Worm (Caenorhabditis elegans) whole organism, L4 larva: ENCODE data around the gene sup-26.
A peak's percentile ranks its signal among the peaks of the same experiment; 100 is the strongest.

Experiments
- D1046.2 ChIP-seq: fragments of 200-800 bp; sonication (Bioruptor generic); IDR thresholded peaks from 2 replicates; pipeline ENCODE4 v1.3.6; 2022; ENCODE audit warnings: missing genetic modification characterization, missing compliant biosample characterization
- F37D6.2 ChIP-seq: sonication (generic microtip); optimal IDR thresholded peaks from 2 replicates; lab custom pipeline; 2016; ENCODE audit warnings: mild to moderate bottlenecking, missing genetic modification characterization, missing compliant biosample characterization
- F44E2.7 ChIP-seq: fragments of 200-800 bp; sonication (Bioruptor generic); IDR thresholded peaks from 2 replicates; pipeline ENCODE4 v2.1.2; 2022; ENCODE audit warnings: missing genetic modification characterization, missing compliant biosample characterization
- Y48G9A.11 ChIP-seq: fragments of 200-800 bp; sonication (Bioruptor generic); IDR thresholded peaks from 2 replicates; pipeline ENCODE4 v1.3.6; 2022; ENCODE audit warnings: missing genetic modification reagents, missing genetic modification characterization, missing compliant biosample characterization
- Y5F2A.4 ChIP-seq: fragments of 200-800 bp; sonication (Bioruptor generic); optimal IDR thresholded peaks from 2 replicates; lab custom pipeline; 2018; ENCODE audit warnings: mild to moderate bottlenecking, missing genetic modification characterization, missing compliant biosample characterization
- aha-1 ChIP-seq: fragments of 150-350 bp; peaks from one replicate; lab custom pipeline; 2014; ENCODE audit warnings: missing biosample characterization, missing genetic modification characterization
- arid-1 ChIP-seq: fragments of 200-800 bp; sonication (Bioruptor generic); conservative IDR thresholded peaks from 2 replicates; pipeline ENCODE4 v1.3.6; 2022; ENCODE audit warnings: missing genetic modification reagents, missing genetic modification characterization, missing compliant biosample characterization
- ceh-20 ChIP-seq: fragments of 200-800 bp; sonication (Bioruptor generic); IDR thresholded peaks from 2 replicates; pipeline ENCODE4 v1.3.6; 2022; ENCODE audit warnings: missing genetic modification reagents, missing genetic modification characterization, missing compliant biosample characterization
- ces-1 ChIP-seq: fragments of 150-350 bp; sonication (generic microtip); optimal IDR thresholded peaks from 4 replicates; lab custom pipeline; 2014; ENCODE audit warnings: missing biosample characterization, missing genetic modification reagents, missing genetic modification characterization
- ctbp-1 ChIP-seq: fragments of 200-800 bp; sonication (Bioruptor generic); IDR thresholded peaks from 2 replicates; pipeline ENCODE4 v1.3.6; 2022; ENCODE audit warnings: missing genetic modification reagents, missing genetic modification characterization, missing compliant biosample characterization
- daf-8 ChIP-seq: fragments of 200-800 bp; sonication (Bioruptor generic); IDR thresholded peaks from 2 replicates; pipeline ENCODE4 v1.3.6; 2022; ENCODE audit warnings: missing genetic modification characterization, missing compliant biosample characterization
- egl-27 ChIP-seq: sonication (generic microtip); optimal IDR thresholded peaks from 3 replicates; lab custom pipeline; 2017; ENCODE audit warnings: missing biosample characterization, missing genetic modification reagents, missing genetic modification characterization
- egl-43 ChIP-seq: fragments of 200-800 bp; sonication (Bioruptor generic); IDR thresholded peaks from 2 replicates; pipeline ENCODE4 v1.3.6; 2022; ENCODE audit warnings: missing genetic modification reagents, missing genetic modification characterization, missing compliant biosample characterization
- hlh-11 ChIP-seq: fragments of 200-800 bp; sonication (Bioruptor generic); optimal IDR thresholded peaks from 2 replicates; lab custom pipeline; 2018; ENCODE audit warnings: mild to moderate bottlenecking, missing genetic modification characterization, missing compliant biosample characterization
- lin-15B ChIP-seq: fragments of 150-350 bp; sonication (generic microtip); optimal IDR thresholded peaks from 3 replicates; lab custom pipeline; 2014; ENCODE audit warnings: missing biosample characterization, missing genetic modification characterization
- lir-3 ChIP-seq: sonication (generic microtip); optimal IDR thresholded peaks from 2 replicates; lab custom pipeline; 2016; ENCODE audit warnings: mild to moderate bottlenecking, missing genetic modification characterization, missing compliant biosample characterization
- madf-5 ChIP-seq, 2 experiments: fragments of 200-800 bp; sonication (Bioruptor generic); IDR thresholded peaks; 2 replicates each; pipeline ENCODE4 v1.3.6; 2022; ENCODE audit warnings: missing compliant biosample characterization in 2 of 2, missing genetic modification characterization in 2 of 2
- nhr-41 ChIP-seq: fragments of 200-800 bp; sonication (Bioruptor generic); IDR thresholded peaks from 2 replicates; pipeline ENCODE4 v1.3.6; 2022; ENCODE audit warnings: missing genetic modification reagents, missing genetic modification characterization, missing compliant biosample characterization
- nhr-42 ChIP-seq: fragments of 200-800 bp; sonication (Bioruptor generic); IDR thresholded peaks from 2 replicates; pipeline ENCODE4 v1.3.6; 2022; ENCODE audit warnings: missing genetic modification characterization, missing compliant biosample characterization
- nhr-76 ChIP-seq: fragments of 150-350 bp; optimal IDR thresholded peaks from 2 replicates; lab custom pipeline; 2014; ENCODE audit warnings: missing biosample characterization, missing genetic modification characterization
- nhr-77 ChIP-seq: fragments of 150-350 bp; optimal IDR thresholded peaks from 2 replicates; lab custom pipeline; 2014; ENCODE audit warnings: missing biosample characterization, missing genetic modification characterization
- rbr-2 ChIP-seq: sonication (generic microtip); optimal IDR thresholded peaks from 2 replicates; lab custom pipeline; 2016; ENCODE audit warnings: missing genotype, missing genetic modification characterization, missing compliant biosample characterization
- snpc-1.2 ChIP-seq: fragments of 200-800 bp; sonication (Bioruptor generic); IDR thresholded peaks from 2 replicates; pipeline ENCODE4 v1.3.6; 2022; ENCODE audit warnings: missing genetic modification reagents, missing genetic modification characterization, missing compliant biosample characterization
- spr-1 ChIP-seq: sonication (generic microtip); optimal IDR thresholded peaks from 2 replicates; lab custom pipeline; 2016; ENCODE audit warnings: mild to moderate bottlenecking, missing genetic modification characterization, missing compliant biosample characterization
- spr-3 ChIP-seq: fragments of 200-800 bp; sonication (Bioruptor generic); optimal IDR thresholded peaks from 2 replicates; lab custom pipeline; 2018; ENCODE audit warnings: mild to moderate bottlenecking, missing genetic modification characterization, missing compliant biosample characterization
- unc-130 ChIP-seq: sonication (generic microtip); optimal IDR thresholded peaks from 2 replicates; lab custom pipeline; 2016; ENCODE audit warnings: missing genetic modification reagents, missing genetic modification characterization, missing compliant biosample characterization
- unc-39 ChIP-seq: sonication (generic microtip); optimal IDR thresholded peaks from 2 replicates; lab custom pipeline; 2017; ENCODE audit warnings: missing biosample characterization, missing genetic modification characterization
- unc-62 ChIP-seq, 3 experiments: fragments of 150-350 bp in 1 of 3; sonication (generic microtip); optimal IDR thresholded peaks in 2 of 3; peaks in 1 of 3; 1 replicate in 1 of 3; 2 replicates in 2 of 3; lab custom pipeline; 2014 to 2017; ENCODE audit warnings: missing biosample characterization in 3 of 3, missing genetic modification characterization in 3 of 3, missing genetic modification reagents in 3 of 3, missing genotype in 1 of 3
- ztf-7 ChIP-seq: fragments of 150-350 bp; optimal IDR thresholded peaks from 2 replicates; lab custom pipeline; 2014; ENCODE audit warnings: missing biosample characterization, missing genetic modification characterization

Gene sup-26

ce11 chrIII:4269220-4269935 lies 10.6 kb downstream of the sup-26 start, which contains the start of the genes sftb-1 and R10E4.1 (continued):
- TF ChIP-seq unc-62 (GFP tag; optimal IDR thresholded peaks at IDR 0.05 in 1 of 2; lab: Kevin White, UChicago) (peak in 1 of 2 experiments; percentile 73), unc-62 (tag; optimal IDR thresholded peaks at IDR 0.05; lab: Kevin White, UChicago) (no peak), spr-1 (tag; lab: Kevin White, UChicago) (no peak), ctbp-1 (no peak), ztf-7 (tag; lab: Kevin White, UChicago) (peak; percentile 25), nhr-77 (tag; lab: Kevin White, UChicago) (peak; percentile 3), aha-1 (tag; lab: Kevin White, UChicago) (peak; percentile 85), unc-130 (GFP tag; lab: Kevin White, UChicago) (no peak)

ce11 chrIII:4265892-4266291 lies 14.1 kb downstream of the sup-26 start:
- TF ChIP-seq aha-1 (tag; lab: Kevin White, UChicago) (peak; percentile 62), unc-39 (tag; lab: Kevin White, UChicago) (no peak)

DNA sequence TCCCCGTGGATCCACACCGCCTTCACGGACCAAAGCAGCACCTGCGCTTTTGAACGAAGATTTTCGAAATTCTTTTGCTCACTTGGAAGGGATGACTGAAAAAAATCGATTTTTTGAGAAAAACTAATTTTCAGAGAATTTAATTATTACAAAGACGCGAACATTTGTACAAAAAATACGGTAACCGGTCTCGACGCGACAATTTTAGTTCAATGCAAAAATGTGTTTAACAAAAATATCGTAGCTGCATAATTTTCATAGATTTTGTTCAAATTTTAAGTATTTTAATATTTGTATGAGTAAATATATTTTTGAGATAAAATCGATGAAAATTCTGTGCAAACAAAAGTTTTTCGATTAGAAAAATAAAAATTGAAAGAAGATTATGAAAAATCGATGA lies 17.0 kb downstream of the sup-26 start, which contains the start of gene T08A11.1:
TSS of gene T08A11.1 (minus strand) at position 101 of the 400 bp plus-strand sequence.
- no peak for TF ChIP-seq nhr-76 (tag; lab: Kevin White, UChicago)
- no peak for TF ChIP-seq F44E2.7
- no peak for TF ChIP-seq nhr-41
- TF ChIP-seq unc-39 (tag; lab: Kevin White, UChicago): no peak
- no peak for TF ChIP-seq nhr-42 (GFP tag; lab: Robert Waterston, UW)
- TF ChIP-seq Y48G9A.11: no peak
- TF ChIP-seq madf-5 (GFP tag; IDR thresholded peaks at IDR 0.05; lab: Robert Waterston, UW): no peak
- no peak for TF ChIP-seq ceh-20 (GFP tag; lab: Robert Waterston, UW)
- TF ChIP-seq lir-3 (tag; lab: Kevin White, UChicago): no peak
- TF ChIP-seq egl-43: no peak
- TF ChIP-seq F37D6.2 (tag; lab: Kevin White, UChicago): no peak
- no peak for TF ChIP-seq ces-1 (GFP tag; lab: Kevin White, UChicago)
- no peak for TF ChIP-seq spr-1 (tag; lab: Kevin White, UChicago)
- no peak for TF ChIP-seq rbr-2 (tag; lab: Kevin White, UChicago)
- no peak for TF ChIP-seq egl-27 (tag; lab: Kevin White, UChicago)
- no peak for TF ChIP-seq hlh-11 (tag; lab: Kevin White, UChicago)

- TF ChIP-seq daf-8 (GFP tag; lab: Robert Waterston, UW) (no peak), aha-1 (tag; lab: Kevin White, UChicago) (peak; percentile 95)
Observed at ce11 chrIII:4257896-4258295, 22.1 kb downstream of the sup-26 start.

- no peak for TF ChIP-seq D1046.2 (GFP tag; lab: Robert Waterston, UW)
- no peak for TF ChIP-seq lin-15B (tag; lab: Kevin White, UChicago)
- no peak for TF ChIP-seq snpc-1.2 (GFP tag; lab: Robert Waterston, UW)
- TF ChIP-seq Y5F2A.4 (GFP tag; lab: Kevin White, UChicago): no peak
- no peak for TF ChIP-seq arid-1 (GFP tag; lab: Robert Waterston, UW)
- TF ChIP-seq F44E2.7: no peak
- TF ChIP-seq spr-3: no peak
- TF ChIP-seq ceh-20 (GFP tag; lab: Robert Waterston, UW): no peak
Observed at ce11 chrIII:4247571-4247970, 32.5 kb downstream of the sup-26 start, which contains the start of gene Y44F5A.1. Gene Y44F5A.1 (minus strand): TSS chrIII:4247671.

DNA sequence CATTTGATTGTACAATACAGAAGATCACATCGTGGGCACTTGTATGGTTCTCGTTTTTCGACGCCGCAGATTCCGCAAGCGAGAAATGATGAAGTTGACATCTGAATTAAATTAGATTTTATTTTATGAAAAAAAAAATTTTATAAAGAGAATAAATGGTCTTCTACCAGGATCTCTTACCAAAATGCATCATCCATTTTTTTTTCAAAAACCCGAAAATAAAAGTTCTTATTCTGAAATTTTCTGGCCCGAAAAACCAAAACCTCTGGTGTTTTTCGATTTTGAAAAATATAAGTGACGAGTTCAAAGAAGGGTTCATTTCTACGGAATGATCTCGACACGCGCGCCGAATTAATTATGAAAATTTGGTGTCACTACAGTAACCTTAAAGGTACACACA lies 35.7 kb downstream of the sup-26 start, which contains the start of gene zhit-2:
TSS of gene zhit-2 (minus strand) at position 101 of the 400 bp plus-strand sequence.
- TF ChIP-seq ctbp-1: no peak
